Worm (Caenorhabditis elegans) whole organism, L1 larva: Measurements from ENCODE around the gene Y66C5A.2.
A peak's percentile ranks its signal among the peaks of the same experiment; 100 is the strongest.

Experiments
- C04F5.9 ChIP-seq: sonication (generic microtip); optimal IDR thresholded peaks from 2 replicates; lab custom pipeline; 2016; ENCODE audit warnings: missing genetic modification characterization, missing compliant biosample characterization
- C34B4.2 ChIP-seq: sonication (generic microtip); optimal IDR thresholded peaks from 2 replicates; lab custom pipeline; 2017; ENCODE audit warnings: mild to moderate bottlenecking, missing genetic modification characterization, missing compliant biosample characterization
- F16B12.6 ChIP-seq: fragments of 150-350 bp; optimal IDR thresholded peaks from 2 replicates; lab custom pipeline; 2014; ENCODE audit warnings: missing biosample characterization, missing genetic modification characterization
- Y116A8C.19 ChIP-seq: sonication (generic microtip); optimal IDR thresholded peaks from 2 replicates; lab custom pipeline; 2016; ENCODE audit warnings: missing compliant biosample characterization, missing genetic modification characterization, borderline replicate concordance
- aha-1 ChIP-seq: fragments of 150-350 bp; optimal IDR thresholded peaks from 2 replicates; lab custom pipeline; 2014; ENCODE audit warnings: missing biosample characterization, missing genetic modification characterization
- aly-2 ChIP-seq: fragments of 150-350 bp; optimal IDR thresholded peaks from 2 replicates; lab custom pipeline; 2014; ENCODE audit warnings: missing biosample characterization, missing genetic modification characterization
- ama-1 ChIP-seq: fragments of 150-350 bp; optimal IDR thresholded peaks from 2 replicates; lab custom pipeline; 2014
- blmp-1 ChIP-seq: fragments of 150-350 bp; optimal IDR thresholded peaks from 2 replicates; lab custom pipeline; 2014; ENCODE audit warnings: missing biosample characterization, missing genetic modification characterization
- ceh-63 ChIP-seq: fragments of 200-800 bp; sonication (Bioruptor generic); optimal IDR thresholded peaks from 2 replicates; lab custom pipeline; 2018; ENCODE audit warnings: mild to moderate bottlenecking, missing genetic modification characterization, missing compliant biosample characterization
- ceh-82 ChIP-seq, 3 experiments: fragments of 150-350 bp in 1 of 3; sonication (generic microtip) in 2 of 3; optimal IDR thresholded peaks; 2 replicates each; lab custom pipeline; 2014 to 2017; ENCODE audit warnings: missing biosample characterization in 3 of 3, missing genetic modification characterization in 3 of 3
- ceh-88 ChIP-seq: fragments of 200-800 bp; sonication (Bioruptor generic); IDR thresholded peaks from 2 replicates; pipeline ENCODE4 v1.3.6; 2022; ENCODE audit warnings: missing genetic modification characterization, missing compliant biosample characterization
- dsc-1 ChIP-seq: sonication (generic microtip); optimal IDR thresholded peaks from 2 replicates; lab custom pipeline; 2016; ENCODE audit warnings: mild to moderate bottlenecking, missing genetic modification characterization, missing compliant biosample characterization
- efl-1 ChIP-seq, 4 experiments: fragments of 150-350 bp; optimal IDR thresholded peaks in 3 of 4; peaks in 1 of 4; 1 replicate in 1 of 4; 2 replicates in 3 of 4; lab custom pipeline; 2014; ENCODE audit warnings: missing biosample characterization in 2 of 4, missing genetic modification characterization in 2 of 4, missing genetic modification reagents in 2 of 4
- efl-3 ChIP-seq: fragments of 200-800 bp; sonication (Bioruptor generic); optimal IDR thresholded peaks from 2 replicates; lab custom pipeline; 2018; ENCODE audit warnings: mild to moderate bottlenecking, missing genetic modification characterization, missing compliant biosample characterization
- egl-13 ChIP-seq: sonication (generic microtip); optimal IDR thresholded peaks from 2 replicates; lab custom pipeline; 2016; ENCODE audit warnings: missing genotype, missing genetic modification reagents, missing genetic modification characterization, missing compliant biosample characterization
- egl-27 ChIP-seq, 2 experiments: fragments of 150-350 bp in 1 of 2; sonication (generic microtip); optimal IDR thresholded peaks; 3 replicates each; lab custom pipeline; 2017 to 2018; ENCODE audit warnings: missing biosample characterization in 2 of 2, missing genetic modification characterization in 2 of 2, missing genetic modification reagents in 2 of 2
- elt-2 ChIP-seq: sonication (generic microtip); optimal IDR thresholded peaks from 2 replicates; lab custom pipeline; 2016; ENCODE audit warnings: missing genetic modification characterization, mild to moderate bottlenecking, inconsistent platforms, missing compliant biosample characterization, missing genetic modification reagents
- elt-3 ChIP-seq, 6 experiments: fragments of 150-350 bp in 1 of 6; sonication (generic microtip); optimal IDR thresholded peaks; 2 replicates each; lab custom pipeline; 2017 to 2018; ENCODE audit warnings: missing biosample characterization in 6 of 6, missing genetic modification characterization in 6 of 6, inconsistent platforms in 1 of 6
- ets-5 ChIP-seq: fragments of 200-800 bp; sonication (Bioruptor generic); IDR thresholded peaks from 2 replicates; pipeline ENCODE4 v1.3.6; 2022; ENCODE audit warnings: missing genetic modification characterization, missing compliant biosample characterization
- fkh-10 ChIP-seq: sonication (generic microtip); optimal IDR thresholded peaks from 2 replicates; lab custom pipeline; 2017; ENCODE audit warnings: missing biosample characterization, missing genetic modification reagents, missing genetic modification characterization
- grh-1 ChIP-seq: fragments of 200-800 bp; sonication (Bioruptor generic); IDR thresholded peaks from 2 replicates; pipeline ENCODE4 v1.3.6; 2022; ENCODE audit warnings: missing genetic modification reagents, missing genetic modification characterization, missing compliant biosample characterization
- hlh-17 ChIP-seq: fragments of 200-800 bp; sonication (Bioruptor generic); optimal IDR thresholded peaks from 2 replicates; lab custom pipeline; 2018; ENCODE audit warnings: missing genetic modification characterization, mild to moderate bottlenecking, missing compliant biosample characterization, moderate library complexity, borderline replicate concordance
- irx-1 ChIP-seq: sonication (generic microtip); optimal IDR thresholded peaks from 2 replicates; lab custom pipeline; 2016; ENCODE audit warnings: missing genetic modification characterization, missing compliant biosample characterization
- isw-1 ChIP-seq: fragments of 200-800 bp; sonication (Bioruptor generic); IDR thresholded peaks from 2 replicates; pipeline ENCODE4 v1.3.6; 2022; ENCODE audit warnings: missing genetic modification characterization, missing compliant biosample characterization
- lin-13 ChIP-seq: fragments of 150-350 bp; optimal IDR thresholded peaks from 2 replicates; lab custom pipeline; 2014; ENCODE audit warnings: missing biosample characterization, missing genetic modification reagents, missing genetic modification characterization
- lin-14 ChIP-seq: fragments of 200-800 bp; sonication (Bioruptor generic); optimal IDR thresholded peaks from 2 replicates; lab custom pipeline; 2018; ENCODE audit warnings: mild to moderate bottlenecking, missing genetic modification characterization, moderate library complexity, missing compliant biosample characterization
- lin-15B ChIP-seq: fragments of 150-350 bp; sonication (generic microtip); optimal IDR thresholded peaks from 3 replicates; lab custom pipeline; 2014; ENCODE audit warnings: missing biosample characterization, missing genetic modification characterization
- lir-3 ChIP-seq: sonication (generic microtip); optimal IDR thresholded peaks from 2 replicates; lab custom pipeline; 2016; ENCODE audit warnings: mild to moderate bottlenecking, missing genetic modification characterization, moderate library complexity, missing compliant biosample characterization; ENCODE audit not compliant: poor library complexity
- mdl-1 ChIP-seq, 2 experiments: fragments of 150-350 bp; optimal IDR thresholded peaks; 2 replicates each; lab custom pipeline; 2014 to 2017; ENCODE audit warnings: missing biosample characterization in 2 of 2, missing genetic modification characterization in 2 of 2, inconsistent platforms in 1 of 2
- mef-2 ChIP-seq: fragments of 150-350 bp; optimal IDR thresholded peaks from 2 replicates; lab custom pipeline; 2014; ENCODE audit warnings: missing biosample characterization, missing genetic modification characterization
- mep-1 ChIP-seq: fragments of 150-350 bp; optimal IDR thresholded peaks from 2 replicates; lab custom pipeline; 2014; ENCODE audit warnings: missing biosample characterization, missing genetic modification characterization
- nhr-12 ChIP-seq: sonication (generic microtip); optimal IDR thresholded peaks from 2 replicates; lab custom pipeline; 2017; ENCODE audit warnings: missing biosample characterization, missing genetic modification characterization
- nhr-19 ChIP-seq: fragments of 200-800 bp; sonication (Bioruptor generic); conservative IDR thresholded peaks from 2 replicates; pipeline ENCODE4 v1.3.6; 2022; ENCODE audit warnings: missing genetic modification characterization, missing compliant biosample characterization
- nhr-20 ChIP-seq: sonication (generic microtip); optimal IDR thresholded peaks from 2 replicates; lab custom pipeline; 2016; ENCODE audit warnings: mild to moderate bottlenecking, missing genetic modification characterization, missing compliant biosample characterization
- nhr-47 ChIP-seq: sonication (generic microtip); optimal IDR thresholded peaks from 2 replicates; lab custom pipeline; 2016; ENCODE audit warnings: mild to moderate bottlenecking, missing genetic modification characterization, moderate library complexity, missing compliant biosample characterization
- nhr-71 ChIP-seq: sonication (generic microtip); optimal IDR thresholded peaks from 2 replicates; lab custom pipeline; 2016; ENCODE audit warnings: mild to moderate bottlenecking, missing genetic modification characterization, moderate library complexity, missing compliant biosample characterization
- nhr-76 ChIP-seq: sonication (generic microtip); optimal IDR thresholded peaks from 2 replicates; lab custom pipeline; 2017; ENCODE audit warnings: missing biosample characterization, missing genetic modification characterization
- nhr-77 ChIP-seq: fragments of 150-350 bp; optimal IDR thresholded peaks from 2 replicates; lab custom pipeline; 2014; ENCODE audit warnings: missing biosample characterization, missing genetic modification characterization
- nhr-85 ChIP-seq: sonication (generic microtip); peaks from one replicate; lab custom pipeline; 2016; ENCODE audit warnings: missing genetic modification characterization, inconsistent platforms, missing compliant biosample characterization
- pqm-1 ChIP-seq: sonication (generic microtip); optimal IDR thresholded peaks from 3 replicates; lab custom pipeline; 2017; ENCODE audit warnings: missing biosample characterization, missing genetic modification characterization
- rnt-1 ChIP-seq: sonication (generic microtip); optimal IDR thresholded peaks from 2 replicates; lab custom pipeline; 2016; ENCODE audit warnings: mild to moderate bottlenecking, missing genetic modification characterization, moderate library complexity, missing compliant biosample characterization
- skn-1 ChIP-seq: fragments of 150-350 bp; optimal IDR thresholded peaks from 2 replicates; lab custom pipeline; 2014; ENCODE audit warnings: missing biosample characterization, missing genetic modification characterization
- sox-4 ChIP-seq: sonication (generic microtip); optimal IDR thresholded peaks from 2 replicates; lab custom pipeline; 2016; ENCODE audit warnings: missing genetic modification characterization, missing compliant biosample characterization
- sup-37 ChIP-seq: fragments of 200-800 bp; sonication (Bioruptor generic); optimal IDR thresholded peaks from 2 replicates; lab custom pipeline; 2018; ENCODE audit warnings: mild to moderate bottlenecking, missing genetic modification characterization, missing compliant biosample characterization
- swsn-7 ChIP-seq: sonication (generic microtip); optimal IDR thresholded peaks from 2 replicates; lab custom pipeline; 2016; ENCODE audit warnings: missing genetic modification characterization, missing compliant biosample characterization
- tbx-2 ChIP-seq: sonication (generic microtip); optimal IDR thresholded peaks from 2 replicates; lab custom pipeline; 2016; ENCODE audit warnings: missing genetic modification characterization, missing compliant biosample characterization
- tlp-1 ChIP-seq: fragments of 150-350 bp; optimal IDR thresholded peaks from 2 replicates; lab custom pipeline; 2014; ENCODE audit warnings: missing biosample characterization, missing genetic modification characterization
- unc-130 ChIP-seq: fragments of 150-350 bp; optimal IDR thresholded peaks from 2 replicates; lab custom pipeline; 2017; ENCODE audit warnings: missing biosample characterization, missing genetic modification characterization, inconsistent platforms
- unc-86 ChIP-seq: sonication (generic microtip); optimal IDR thresholded peaks from 2 replicates; lab custom pipeline; 2016; ENCODE audit warnings: missing genetic modification characterization, missing compliant biosample characterization
- unc-98 ChIP-seq: fragments of 200-800 bp; sonication (Bioruptor generic); IDR thresholded peaks from 2 replicates; pipeline ENCODE4 v1.3.6; 2022; ENCODE audit warnings: missing genetic modification characterization, missing compliant biosample characterization
- vab-15 ChIP-seq: sonication (generic microtip); optimal IDR thresholded peaks from 2 replicates; lab custom pipeline; 2017; ENCODE audit warnings: missing genotype, mild to moderate bottlenecking, missing genetic modification characterization, missing compliant biosample characterization
- zag-1 ChIP-seq: fragments of 150-350 bp; optimal IDR thresholded peaks from 2 replicates; lab custom pipeline; 2014; ENCODE audit warnings: missing biosample characterization, missing genetic modification characterization
- zip-4 ChIP-seq: fragments of 200-800 bp; sonication (Bioruptor generic); optimal IDR thresholded peaks from 2 replicates; lab custom pipeline; 2018; ENCODE audit warnings: mild to moderate bottlenecking, missing genetic modification characterization, moderate library complexity, missing compliant biosample characterization

Gene Y66C5A.2

DNA sequence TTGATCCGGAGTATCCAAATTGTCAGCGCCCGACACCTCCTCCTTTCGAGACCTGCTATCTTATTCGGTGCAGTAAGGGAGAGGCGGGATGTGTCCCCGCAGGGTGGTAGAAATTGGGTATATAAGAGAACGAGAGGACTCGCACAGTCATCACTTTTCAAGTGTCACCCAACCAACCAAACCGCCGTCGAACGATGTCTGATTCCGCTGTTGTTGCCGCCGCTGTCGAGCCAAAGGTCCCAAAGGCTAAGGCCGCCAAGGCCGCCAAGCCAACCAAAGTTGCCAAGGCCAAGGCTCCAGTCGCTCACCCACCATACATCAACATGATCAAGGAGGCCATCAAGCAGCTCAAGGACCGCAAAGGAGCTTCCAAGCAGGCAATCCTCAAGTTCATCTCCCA, 29.4 kb downstream of the Y66C5A.2 start, which contains the start of gene his-24 (continued):
- TF ChIP-seq nhr-76 = no peak
- TF ChIP-seq zip-4 (GFP tag; lab: Kevin White, UChicago) = no peak
- peak; percentile 52 for TF ChIP-seq lin-13 (GFP tag; lab: Kevin White, UChicago)
- no peak for TF ChIP-seq egl-13
- TF ChIP-seq unc-98 (GFP tag; lab: Robert Waterston, UW) = no peak
- TF ChIP-seq vab-15 = peak; percentile 40
- TF ChIP-seq rnt-1 (tag; lab: Kevin White, UChicago) = peak; percentile 75
- TF ChIP-seq sup-37 (GFP tag; lab: Kevin White, UChicago) = peak; percentile 43
- peak; percentile 46 to 48 for TF ChIP-seq efl-1 (optimal IDR thresholded peaks at IDR 0.05; lab: Kevin White, UChicago)
- peak in 1 of 2 experiments; percentile 53 for TF ChIP-seq efl-1 (GFP tag; optimal IDR thresholded peaks at IDR 0.05 in 1 of 2; lab: Kevin White, UChicago)
- TF ChIP-seq tbx-2 (tag; lab: Kevin White, UChicago) = peak; percentile 72
- no peak for TF ChIP-seq aha-1 (tag; lab: Kevin White, UChicago)
- TF ChIP-seq grh-1 = peak; percentile 68
- TF ChIP-seq ceh-88 (GFP tag; lab: Robert Waterston, UW) = no peak
- peak; percentile 58 for TF ChIP-seq dsc-1
- TF ChIP-seq nhr-77 (tag; lab: Kevin White, UChicago) = peak; percentile 55
- peak; percentile 50 for TF ChIP-seq fkh-10 (GFP tag; lab: Kevin White, UChicago)
- TF ChIP-seq ets-5 (GFP tag; lab: Robert Waterston, UW) = no peak
- peak; percentile 33 for TF ChIP-seq C04F5.9 (tag; lab: Kevin White, UChicago)
- no peak for TF ChIP-seq unc-130
- TF ChIP-seq Y116A8C.19 (tag; lab: Kevin White, UChicago) = no peak
- no peak for TF ChIP-seq aly-2 (tag; lab: Kevin White, UChicago)
- peak; percentile 87 for TF ChIP-seq nhr-47 (tag; lab: Kevin White, UChicago)
- peak; percentile 43 for TF ChIP-seq skn-1 (tag; lab: Kevin White, UChicago)
- no peak for TF ChIP-seq hlh-17 (GFP tag; lab: Kevin White, UChicago)
- TF ChIP-seq nhr-19 (GFP tag; lab: Robert Waterston, UW) = peak; percentile 75
- peak; percentile 45 to 87 (median 48) for TF ChIP-seq ceh-82 (tag; optimal IDR thresholded peaks at IDR 0.05; lab: Kevin White, UChicago)
- no peak for TF ChIP-seq nhr-12 (tag; lab: Kevin White, UChicago)
- TF ChIP-seq nhr-71 = peak; percentile 84
- peak in 1 of 2 experiments; percentile 46 for TF ChIP-seq mdl-1 (tag; optimal IDR thresholded peaks at IDR 0.05; lab: Kevin White, UChicago)
- TF ChIP-seq lin-15B (tag; lab: Kevin White, UChicago) = no peak
- TF ChIP-seq mep-1 (tag; lab: Kevin White, UChicago) = peak; percentile 35
- TF ChIP-seq efl-3 (GFP tag; lab: Kevin White, UChicago) = peak; percentile 39
- TF ChIP-seq lin-14 (GFP tag; lab: Kevin White, UChicago) = peak; percentile 89
- no peak for TF ChIP-seq egl-27 (tag; optimal IDR thresholded peaks at IDR 0.05; lab: Kevin White, UChicago)
- TF ChIP-seq C34B4.2 (tag; lab: Kevin White, UChicago) = no peak
- peak; percentile 97 for TF ChIP-seq swsn-7 (tag; lab: Kevin White, UChicago)
- no peak for TF ChIP-seq mef-2 (tag; lab: Kevin White, UChicago)
- peak; percentile 79 for TF ChIP-seq nhr-20 (tag; lab: Kevin White, UChicago)
- TF ChIP-seq ama-1 = peak; percentile 74
- no peak for TF ChIP-seq ceh-63
- no peak for TF ChIP-seq sox-4
- peak; percentile 51 for TF ChIP-seq unc-86 (tag; lab: Kevin White, UChicago)
- no peak for TF ChIP-seq zag-1 (tag; lab: Kevin White, UChicago)
- peak in 2 of 6 experiments; percentile 9 to 56 for TF ChIP-seq elt-3 (tag; optimal IDR thresholded peaks at IDR 0.05; lab: Kevin White, UChicago)
- no peak for TF ChIP-seq elt-2
- TF ChIP-seq isw-1 (GFP tag; lab: Robert Waterston, UW) = no peak; the same call in 1 of the 2 replicates
- TF ChIP-seq pqm-1 = no peak
- peak; percentile 5 for TF ChIP-seq blmp-1
- peak; percentile 28 for TF ChIP-seq F16B12.6 (tag; lab: Kevin White, UChicago)
- TF ChIP-seq lir-3 = no peak
- TF ChIP-seq irx-1 (tag; lab: Kevin White, UChicago) = peak; percentile 64
- TF ChIP-seq nhr-85 (tag; lab: Kevin White, UChicago) = peak; percentile 85
- TF ChIP-seq tlp-1 = no peak
